Fruit fly (Drosophila melanogaster): Measurements from ENCODE around the gene Ance.

Ance gene

DNA sequence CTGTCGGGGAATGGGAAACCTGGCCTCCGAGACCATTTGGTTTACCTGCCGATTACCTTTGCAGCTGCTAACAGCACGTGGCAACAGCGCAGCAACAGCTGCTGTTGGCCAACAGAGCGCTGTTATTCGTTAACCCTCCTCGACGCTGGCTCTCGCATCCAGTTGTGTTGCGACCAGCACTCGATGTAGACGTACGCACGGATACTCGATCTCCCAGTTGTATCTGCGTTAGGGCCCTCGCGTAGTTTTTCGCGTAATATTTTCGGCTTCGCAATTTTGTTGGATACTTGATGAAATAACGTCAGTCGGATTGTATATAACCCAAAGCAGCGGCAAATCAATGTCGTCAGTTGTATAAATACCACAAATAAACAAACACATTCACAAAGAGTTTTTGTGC lies 26.6 kb upstream of the Ance start (continued):
- TF ChIP-seq Nf-YC (tag; optimal IDR thresholded peaks at IDR 0.05) (peak; percentile 29), Stat92E (GFP tag; optimal IDR thresholded peaks at IDR 0.05) (peak in 1 of 3 experiments; percentile 47), D (optimal IDR thresholded peaks at IDR 0.05) (no peak), D (GFP tag; optimal IDR thresholded peaks at IDR 0.05) (no peak), Trl (optimal IDR thresholded peaks at IDR 0.05) (peak in 1 of 2 experiments; percentile 23), Trl (GFP tag; optimal IDR thresholded peaks at IDR 0.05) (peak; percentile 34), CG7786 (GFP tag; optimal IDR thresholded peaks at IDR 0.05) (no peak), wdn (GFP tag; IDR thresholded peaks at IDR 0.05) (peak; percentile 32; the same call in 1 of the 2 replicates), CG11398 (GFP tag; optimal IDR thresholded peaks at IDR 0.05) (peak; percentile 19), CG11695 (GFP tag; IDR thresholded peaks at IDR 0.05) (0 out of 3 replicates have a peak, but pooled peaks have one; percentile 46), Side (GFP tag; optimal IDR thresholded peaks at IDR 0.05) (peak; percentile 21), CG34376 (GFP tag; optimal IDR thresholded peaks at IDR 0.05) (peak; percentile 33), CG4707 (GFP tag; optimal IDR thresholded peaks at IDR 0.05) (peak; percentile 50), ssp (GFP tag; IDR thresholded peaks at IDR 0.05) (no peak), Fer2 (tag; optimal IDR thresholded peaks at IDR 0.05) (no peak), repo (GFP tag; optimal IDR thresholded peaks at IDR 0.05) (peak; percentile 5), chn (GFP tag; optimal IDR thresholded peaks at IDR 0.05) (no peak), CG3281 (GFP tag; optimal IDR thresholded peaks at IDR 0.05) (peak; percentile 14), bowl (GFP tag; IDR thresholded peaks at IDR 0.05) (peak; percentile 47; the same call in 1 of the 2 replicates), CG17568 (GFP tag; optimal IDR thresholded peaks at IDR 0.05) (no peak), seq (GFP tag; IDR thresholded peaks at IDR 0.05) (peak; percentile 68; the same call in 1 of the 2 replicates), Hmr (GFP tag; optimal IDR thresholded peaks at IDR 0.05) (peak; percentile 12), CG14441 (GFP tag; IDR thresholded peaks at IDR 0.05) (peak; percentile 50; the same call in 1 of the 2 replicates), CG13287 (GFP tag; IDR thresholded peaks at IDR 0.05; ENCODE audit: partially characterized antibody) (peak; percentile 45; the same call in 1 of the 2 replicates), Opbp (GFP tag; IDR thresholded peaks at IDR 0.05; ENCODE audit: partially characterized antibody) (peak; percentile 71), bigmax (GFP tag; optimal IDR thresholded peaks at IDR 0.05) (peak; percentile 25), pan (optimal IDR thresholded peaks at IDR 0.05) (no peak), pan (GFP tag; optimal IDR thresholded peaks at IDR 0.05 in 1 of 2, IDR thresholded peaks at IDR 0.05 in 1 of 2) (peak in 1 of 2 experiments; percentile 51), CG10959 (GFP tag; IDR thresholded peaks at IDR 0.05) (peak; percentile 46; the same call in 1 of the 2 replicates), CG1024 (GFP tag; IDR thresholded peaks at IDR 0.05) (no peak), gro (GFP tag; optimal IDR thresholded peaks at IDR 0.05) (peak; percentile 74), mirr (GFP tag; optimal IDR thresholded peaks at IDR 0.05) (peak; percentile 51), HHEX (GFP tag; optimal IDR thresholded peaks at IDR 0.05) (peak; percentile 60), slbo (GFP tag; IDR thresholded peaks at IDR 0.05) (0 out of 2 replicates have a peak, but pooled peaks have one; percentile 25), amos (GFP tag; IDR thresholded peaks at IDR 0.05; ENCODE audit: partially characterized antibody) (peak; percentile 66; the same call in 1 of the 2 replicates), ci (GFP tag; IDR thresholded peaks at IDR 0.05) (peak; percentile 85), ash1 (GFP tag; optimal IDR thresholded peaks at IDR 0.05) (peak; percentile 58), cwo (GFP tag; optimal IDR thresholded peaks at IDR 0.05) (no peak), CG7372 (GFP tag; IDR thresholded peaks at IDR 0.05) (no peak), CG6765 (GFP tag; optimal IDR thresholded peaks at IDR 0.05) (peak; percentile 6), Dad (GFP tag; optimal IDR thresholded peaks at IDR 0.05) (peak; percentile 34), CG3995 (GFP tag; optimal IDR thresholded peaks at IDR 0.05) (no peak), ase (GFP tag; IDR thresholded peaks at IDR 0.05) (no peak), hkb (optimal IDR thresholded peaks at IDR 0.05) (no peak), hkb (GFP tag; IDR thresholded peaks at IDR 0.05) (0 out of 2 replicates have a peak, but pooled peaks have one; percentile 39), CG7987 (GFP tag; optimal IDR thresholded peaks at IDR 0.05) (peak; percentile 42), Gug (GFP tag; IDR thresholded peaks at IDR 0.05) (peak; percentile 33; the same call in 1 of the 4 replicates), scrt (GFP tag; optimal IDR thresholded peaks at IDR 0.05) (peak; percentile 55), zfh2 (GFP tag; optimal IDR thresholded peaks at IDR 0.05) (peak; percentile 29), eyg (GFP tag; optimal IDR thresholded peaks at IDR 0.05) (no peak), CG7357 (GFP tag; IDR thresholded peaks at IDR 0.05) (0 out of 3 replicates have a peak, but pooled peaks have one; percentile 12)

All from whole organism, embryonic.